Worm (Caenorhabditis elegans) whole organism, L1 larva: ENCODE data around the gene Y37E11B.2.
A peak's percentile ranks its signal among the peaks of the same experiment; 100 is the strongest.

Source experiments
- ces-1 ChIP-seq: fragments of 150-350 bp; optimal IDR thresholded peaks from 2 replicates; lab custom pipeline; 2014; ENCODE audit warnings: missing biosample characterization, missing genetic modification reagents, missing genetic modification characterization
- fkh-10 ChIP-seq: sonication (generic microtip); optimal IDR thresholded peaks from 2 replicates; lab custom pipeline; 2017; ENCODE audit warnings: missing biosample characterization, missing genetic modification reagents, missing genetic modification characterization
- lin-14 ChIP-seq: fragments of 200-800 bp; sonication (Bioruptor generic); optimal IDR thresholded peaks from 2 replicates; lab custom pipeline; 2018; ENCODE audit warnings: mild to moderate bottlenecking, missing genetic modification characterization, moderate library complexity, missing compliant biosample characterization
- mab-9 ChIP-seq: fragments of 200-800 bp; sonication (Bioruptor generic); IDR thresholded peaks from 2 replicates; pipeline ENCODE4 v1.3.6; 2022; ENCODE audit warnings: missing genetic modification reagents, missing genetic modification characterization, missing compliant biosample characterization

Y37E11B.2 gene

ce11 chrIV:3626447-3626846 is 48.2 kb downstream of the Y37E11B.2 start:
- peak; percentile 73 for TF ChIP-seq fkh-10 (GFP tag; lab: Kevin White, UChicago)
- TF ChIP-seq ces-1 (GFP tag; lab: Kevin White, UChicago) = peak; percentile 51
- peak; percentile 76 for TF ChIP-seq lin-14
- TF ChIP-seq mab-9 (GFP tag; lab: Robert Waterston, UW) = no peak
